Fruit fly (Drosophila melanogaster) whole organism, larva: Measurements from ENCODE around the gene Cul3.
A peak's percentile ranks its signal among the peaks of the same experiment; 100 is the strongest.

ENCODE experiments used
- noc ChIP-seq: fragments of 200-800 bp; sonication (Bioruptor generic); optimal IDR thresholded peaks from 3 replicates; lab custom pipeline; 2019; ENCODE audit warnings: missing biosample characterization, mild to moderate bottlenecking, missing genetic modification characterization, moderate library complexity

The Cul3 gene

dm6 chr2L:15271757-15272589 is at the start of gene Cul3:
Gene Cul3 (minus strand): TSS chr2L:15272024.
- no peak for TF ChIP-seq noc (tag; lab: Kevin White, UChicago)

dm6 chr2L:15321408-15321807 is 49.6 kb upstream of the Cul3 start:
- TF ChIP-seq noc (tag; lab: Kevin White, UChicago) = no peak

dm6 chr2L:15319874-15320273 is 48.0 kb upstream of the Cul3 start:
- no peak for TF ChIP-seq noc (tag; lab: Kevin White, UChicago)

- no peak for TF ChIP-seq noc (tag; lab: Kevin White, UChicago)
Observed at dm6 chr2L:15319208-15319607, 47.4 kb upstream of the Cul3 start.

- no peak for TF ChIP-seq noc (tag; lab: Kevin White, UChicago)
Observed at dm6 chr2L:15318801-15319200, 47.0 kb upstream of the Cul3 start, which contains the start of gene nht. Gene nht (minus strand): TSS chr2L:15318901.

dm6 chr2L:15316410-15316809 is 44.6 kb upstream of the Cul3 start:
- TF ChIP-seq noc (tag; lab: Kevin White, UChicago) = no peak

- TF ChIP-seq noc (tag; lab: Kevin White, UChicago) = no peak
Observed at dm6 chr2L:15314903-15315302, 43.1 kb upstream of the Cul3 start.

dm6 chr2L:15306802-15307201 is 35.0 kb upstream of the Cul3 start:
- no peak for TF ChIP-seq noc (tag; lab: Kevin White, UChicago)

dm6 chr2L:15304359-15304758 is 32.5 kb upstream of the Cul3 start:
- TF ChIP-seq noc (tag; lab: Kevin White, UChicago) = no peak

dm6 chr2L:15301841-15302240 is 30.0 kb upstream of the Cul3 start:
- TF ChIP-seq noc (tag; lab: Kevin White, UChicago) = no peak

dm6 chr2L:15297508-15297907 is 25.7 kb upstream of the Cul3 start, which contains the start of gene CG15262:
Gene CG15262 (plus strand): TSS chr2L:15297808.
- TF ChIP-seq noc (tag; lab: Kevin White, UChicago) = no peak

- no peak for TF ChIP-seq noc (tag; lab: Kevin White, UChicago)
Observed at dm6 chr2L:15292139-15292538, 20.3 kb upstream of the Cul3 start, which contains the start of gene CG15260. Gene CG15260 (minus strand): TSS chr2L:15292239.

dm6 chr2L:15284700-15285099 is 12.9 kb upstream of the Cul3 start, which contains the start of gene CG15263:
Gene CG15263 (plus strand): TSS chr2L:15285000.
- no peak for TF ChIP-seq noc (tag; lab: Kevin White, UChicago)

dm6 chr2L:15280975-15281374 is 9.2 kb upstream of the Cul3 start:
- TF ChIP-seq noc (tag; lab: Kevin White, UChicago) = no peak

- no peak for TF ChIP-seq noc (tag; lab: Kevin White, UChicago)
Observed at dm6 chr2L:15275794-15276193, 4.0 kb upstream of the Cul3 start.

- TF ChIP-seq noc (tag; lab: Kevin White, UChicago) = no peak
Observed at dm6 chr2L:15274783-15275316, 3.0 kb upstream of the Cul3 start, which contains the start of gene UK114. Gene UK114 (minus strand): TSS chr2L:15275091.

- TF ChIP-seq noc (tag; lab: Kevin White, UChicago) = peak; percentile 52
Observed at dm6 chr2L:15274292-15274691, 2.5 kb upstream of the Cul3 start.
